Fruit fly (Drosophila melanogaster) Kc167 (cell line): Measurements from ENCODE around the gene RpS19a.

Experiments
- Myc ChIP-seq: fragments of >200 bp; optimal IDR thresholded peaks from 2 replicates; lab custom pipeline; 2017; ENCODE audit warnings: missing external identifiers
- Sin3A ChIP-seq: fragments of >200 bp; optimal IDR thresholded peaks from 2 replicates; lab custom pipeline; 2018; ENCODE audit warnings: missing external identifiers
- h ChIP-seq: fragments of >200 bp; optimal IDR thresholded peaks from 3 replicates; lab custom pipeline; 2018; ENCODE audit warnings: missing external identifiers
- insv ChIP-seq: fragments of >200 bp; optimal IDR thresholded peaks from 3 replicates; lab custom pipeline; 2018; ENCODE audit warnings: missing external identifiers
- psq ChIP-seq: fragments of >200 bp; optimal IDR thresholded peaks from 2 replicates; lab custom pipeline; 2017; ENCODE audit warnings: missing external identifiers
- ttk ChIP-seq: sonication (Bioruptor generic); optimal IDR thresholded peaks from 2 replicates; lab custom pipeline; 2017; ENCODE audit warnings: missing external identifiers

Gene RpS19a

dm6 chrX:16637594-16638485 is at the start of gene RpS19a:
RpS19a (plus strand) TSS chrX:16637894.
- TF ChIP-seq Myc (lab: Kevin White, UChicago) (no peak), h (no peak), psq (peak; percentile 98)

- peak; percentile 92 for TF ChIP-seq psq
- no peak for TF ChIP-seq insv (lab: Kevin White, UChicago)
Measured at dm6 chrX:16593418-16593817, 44.3 kb upstream of the RpS19a start, which contains the start of the genes SMC3 and Ubc7. SMC3 (minus strand) TSS chrX:16593439. Ubc7 (plus strand) TSS chrX:16593677.

dm6 chrX:16595411-16595810 is 42.3 kb upstream of the RpS19a start:
- TF ChIP-seq Sin3A (lab: Kevin White, UChicago) (no peak), h (no peak), Myc (lab: Kevin White, UChicago) (no peak), ttk (lab: Kevin White, UChicago) (no peak), insv (lab: Kevin White, UChicago) (no peak), psq (no peak)

- TF ChIP-seq h (no peak), insv (lab: Kevin White, UChicago) (no peak), Sin3A (lab: Kevin White, UChicago) (no peak), Myc (lab: Kevin White, UChicago) (no peak), psq (no peak), ttk (lab: Kevin White, UChicago) (no peak)
Measured at dm6 chrX:16596250-16596793, 41.4 kb upstream of the RpS19a start.

dm6 chrX:16598336-16598977 is 39.2 kb upstream of the RpS19a start:
- no peak for TF ChIP-seq Sin3A (lab: Kevin White, UChicago)
- no peak for TF ChIP-seq insv (lab: Kevin White, UChicago)
- TF ChIP-seq ttk (lab: Kevin White, UChicago), result no peak
- no peak for TF ChIP-seq Myc (lab: Kevin White, UChicago)
- no peak for TF ChIP-seq h
- no peak for TF ChIP-seq psq

- TF ChIP-seq Myc (lab: Kevin White, UChicago) (no peak), h (no peak), psq (no peak), insv (lab: Kevin White, UChicago) (no peak), ttk (lab: Kevin White, UChicago) (no peak), Sin3A (lab: Kevin White, UChicago) (no peak)
Measured at dm6 chrX:16598978-16599664, 38.6 kb upstream of the RpS19a start, which contains the start of the genes CG9784 and Nup153. CG9784 (minus strand) TSS chrX:16599215. Nup153 (plus strand) TSS chrX:16599241.

- no peak for TF ChIP-seq h
- TF ChIP-seq psq, result no peak
- no peak for TF ChIP-seq Sin3A (lab: Kevin White, UChicago)
- TF ChIP-seq Myc (lab: Kevin White, UChicago), result no peak
Measured at dm6 chrX:16599770-16600169, 37.9 kb upstream of the RpS19a start.

- TF ChIP-seq Sin3A (lab: Kevin White, UChicago) (no peak), h (no peak), insv (lab: Kevin White, UChicago) (no peak), Myc (lab: Kevin White, UChicago) (no peak), ttk (lab: Kevin White, UChicago) (no peak), psq (no peak)
Measured at dm6 chrX:16607828-16608227, 29.9 kb upstream of the RpS19a start.

- TF ChIP-seq ttk (lab: Kevin White, UChicago) (no peak), insv (lab: Kevin White, UChicago) (no peak), Myc (lab: Kevin White, UChicago) (no peak), Sin3A (lab: Kevin White, UChicago) (no peak)
Measured at dm6 chrX:16610601-16611058, 27.1 kb upstream of the RpS19a start, which contains the start of gene mbt. mbt (plus strand) TSS chrX:16610685.

dm6 chrX:16616773-16617738 is 20.6 kb upstream of the RpS19a start:
- TF ChIP-seq ttk (lab: Kevin White, UChicago), result no peak
- TF ChIP-seq psq, result no peak
- no peak for TF ChIP-seq insv (lab: Kevin White, UChicago)
- no peak for TF ChIP-seq Myc (lab: Kevin White, UChicago)
- no peak for TF ChIP-seq Sin3A (lab: Kevin White, UChicago)
- TF ChIP-seq h, result no peak

dm6 chrX:16618724-16619123 is 19.0 kb upstream of the RpS19a start:
- TF ChIP-seq h (no peak), ttk (lab: Kevin White, UChicago) (no peak), Myc (lab: Kevin White, UChicago) (no peak), Sin3A (lab: Kevin White, UChicago) (no peak), psq (no peak), insv (lab: Kevin White, UChicago) (no peak)
